Fruit fly (Drosophila melanogaster) whole organism, embryonic: ENCODE results near the gene Rab3-GEF.
A peak's percentile ranks its signal among the peaks of the same experiment; 100 is the strongest.

Source experiments
- Atf-2 ChIP-seq: fragments of 200-800 bp; sonication (Bioruptor generic); optimal IDR thresholded peaks from 2 replicates; lab custom pipeline; 2016; ENCODE audit warnings: missing biosample characterization, missing genetic modification characterization
- CG10321 ChIP-seq: fragments of 200-800 bp; sonication (Bioruptor generic); IDR thresholded peaks from 2 replicates; pipeline ENCODE4 v1.3.6; 2022; ENCODE audit warnings: missing biosample characterization, missing genetic modification characterization
- CG13624 ChIP-seq: fragments of 200-800 bp; sonication (Bioruptor generic); optimal IDR thresholded peaks from 2 replicates; lab custom pipeline; 2016; ENCODE audit warnings: missing biosample characterization, missing genetic modification characterization
- CG14441 ChIP-seq: fragments of 200-800 bp; sonication (Bioruptor generic); IDR thresholded peaks from 2 replicates; pipeline ENCODE4 v1.3.6; 2022; ENCODE audit warnings: missing biosample characterization, missing genetic modification characterization
- CG15514 ChIP-seq: fragments of 200-800 bp; sonication (Bioruptor generic); optimal IDR thresholded peaks from 3 replicates; lab custom pipeline; 2017; ENCODE audit warnings: missing biosample characterization, missing genetic modification characterization, mild to moderate bottlenecking, moderate library complexity, missing genetic modification reagents
- CG1603 ChIP-seq: fragments of 200-800 bp; sonication (Bioruptor generic); optimal IDR thresholded peaks from 2 replicates; lab custom pipeline; 2019; ENCODE audit warnings: missing biosample characterization, mild to moderate bottlenecking, missing genetic modification characterization, moderate library complexity
- CG1792 ChIP-seq: fragments of 200-800 bp; sonication (Bioruptor generic); optimal IDR thresholded peaks from 2 replicates; lab custom pipeline; 2016; ENCODE audit warnings: missing biosample characterization, missing genetic modification characterization
- CG3407 ChIP-seq: fragments of 200-800 bp; sonication (Bioruptor generic); optimal IDR thresholded peaks from 2 replicates; lab custom pipeline; 2018; ENCODE audit warnings: missing biosample characterization, mild to moderate bottlenecking, missing genetic modification characterization
- CG34376 ChIP-seq: fragments of 200-800 bp; sonication (Bioruptor generic); optimal IDR thresholded peaks from 2 replicates; lab custom pipeline; 2018; ENCODE audit warnings: missing biosample characterization, mild to moderate bottlenecking, missing genetic modification characterization
- CG4360 ChIP-seq: fragments of 200-800 bp; sonication (Bioruptor generic); IDR thresholded peaks from 2 replicates; pipeline ENCODE4 v1.3.6; 2022; ENCODE audit warnings: missing biosample characterization, missing genetic modification characterization
- CG4820 ChIP-seq: fragments of 200-800 bp; sonication (Bioruptor generic); optimal IDR thresholded peaks from 3 replicates; lab custom pipeline; 2016; ENCODE audit warnings: missing biosample characterization, missing genetic modification characterization
- CG5953 ChIP-seq: fragments of 200-800 bp; sonication (Bioruptor generic); IDR thresholded peaks from 2 replicates; pipeline ENCODE4 v1.3.6; 2022; ENCODE audit warnings: missing biosample characterization, missing genetic modification characterization
- CG6765 ChIP-seq: fragments of 200-800 bp; sonication (Bioruptor generic); optimal IDR thresholded peaks from 3 replicates; lab custom pipeline; 2017; ENCODE audit warnings: missing biosample characterization, mild to moderate bottlenecking, missing genetic modification characterization
- CG8944 ChIP-seq: fragments of 200-800 bp; sonication (Bioruptor generic); optimal IDR thresholded peaks from 3 replicates; lab custom pipeline; 2016; ENCODE audit warnings: missing biosample characterization, missing genetic modification characterization
- CG9876 ChIP-seq: fragments of 200-800 bp; sonication (Bioruptor generic); optimal IDR thresholded peaks from 2 replicates; lab custom pipeline; 2016; ENCODE audit warnings: missing biosample characterization, missing genetic modification characterization
- D19A ChIP-seq: fragments of 200-800 bp; optimal IDR thresholded peaks from 3 replicates; lab custom pipeline; 2019; ENCODE audit warnings: missing biosample characterization, mild to moderate bottlenecking, missing genetic modification characterization, moderate library complexity
- Dp ChIP-seq: fragments of 200-800 bp; sonication (Bioruptor generic); optimal IDR thresholded peaks from 2 replicates; lab custom pipeline; 2018; ENCODE audit warnings: missing biosample characterization, mild to moderate bottlenecking, missing genetic modification characterization, moderate library complexity
- Dref ChIP-seq: fragments of 200-800 bp; sonication (Bioruptor generic); IDR thresholded peaks from 2 replicates; pipeline ENCODE4 v1.3.6; 2022; ENCODE audit warnings: missing biosample characterization, missing genetic modification characterization
- Gug ChIP-seq: fragments of 200-800 bp; sonication (Bioruptor generic); IDR thresholded peaks from 4 replicates; pipeline ENCODE4 v1.3.6; 2022; ENCODE audit warnings: missing biosample characterization, missing genetic modification characterization
- Hmx ChIP-seq: fragments of 200-800 bp; sonication (Bioruptor generic); optimal IDR thresholded peaks from 2 replicates; lab custom pipeline; 2016; ENCODE audit warnings: missing biosample characterization, missing genetic modification characterization
- Hr78 ChIP-seq, 2 experiments: fragments of 200-800 bp in 1 of 2; fragments of >200 bp in 1 of 2; sonication (Bioruptor generic) in 1 of 2; optimal IDR thresholded peaks; 2 replicates each; lab custom pipeline; 2017 to 2019; ENCODE audit warnings: missing biosample characterization in 2 of 2, missing genetic modification characterization in 2 of 2, mild to moderate bottlenecking in 1 of 2, moderate library complexity in 1 of 2
- Lhr ChIP-seq: fragments of 200-800 bp; sonication (Bioruptor generic); optimal IDR thresholded peaks from 3 replicates; lab custom pipeline; 2017; ENCODE audit warnings: mild to moderate bottlenecking, missing biosample characterization, missing genetic modification reagents, missing genetic modification characterization
- NC2β ChIP-seq: fragments of 200-800 bp; sonication (Bioruptor generic); optimal IDR thresholded peaks from 2 replicates; lab custom pipeline; 2016; ENCODE audit warnings: missing biosample characterization, missing genetic modification characterization
- Neu2 ChIP-seq: fragments of 200-800 bp; sonication (Bioruptor generic); optimal IDR thresholded peaks from 3 replicates; lab custom pipeline; 2016; ENCODE audit warnings: missing biosample characterization, missing genetic modification characterization, borderline replicate concordance
- Nf-YB ChIP-seq: fragments of 200-800 bp; sonication (Bioruptor generic); optimal IDR thresholded peaks from 3 replicates; lab custom pipeline; 2019; ENCODE audit warnings: missing biosample characterization, mild to moderate bottlenecking, missing genetic modification characterization, moderate library complexity
- Ravus ChIP-seq: fragments of 200-800 bp; sonication (Bioruptor generic); IDR thresholded peaks from 2 replicates; pipeline ENCODE4 v1.3.6; 2022; ENCODE audit warnings: missing biosample characterization, missing genetic modification characterization
- Side ChIP-seq: fragments of 200-800 bp; sonication (Bioruptor generic); optimal IDR thresholded peaks from 2 replicates; lab custom pipeline; 2016; ENCODE audit warnings: missing biosample characterization, missing genetic modification characterization
- Sox100B ChIP-seq: fragments of 200-800 bp; sonication (Bioruptor generic); optimal IDR thresholded peaks from 3 replicates; lab custom pipeline; 2018; ENCODE audit warnings: missing biosample characterization, mild to moderate bottlenecking, missing genetic modification characterization
- Sry-β ChIP-seq: fragments of 200-800 bp; sonication (Bioruptor generic); optimal IDR thresholded peaks from 2 replicates; lab custom pipeline; 2018; ENCODE audit warnings: missing biosample characterization, mild to moderate bottlenecking, missing genetic modification characterization, moderate library complexity
- Taf1 ChIP-seq: fragments of 200-800 bp; sonication (Bioruptor generic); IDR thresholded peaks from 2 replicates; pipeline ENCODE4 v1.3.6; 2022; ENCODE audit warnings: missing biosample characterization, missing genetic modification characterization
- Usf ChIP-seq: fragments of 200-800 bp; sonication (Bioruptor generic); optimal IDR thresholded peaks from 2 replicates; lab custom pipeline; 2017; ENCODE audit warnings: missing genotype, missing biosample characterization, missing genetic modification characterization
- chm ChIP-seq: fragments of 200-800 bp; sonication (Bioruptor generic); IDR thresholded peaks from 2 replicates; pipeline ENCODE4 v1.3.6; 2022; ENCODE audit warnings: missing biosample characterization, missing genetic modification characterization
- chn ChIP-seq: fragments of 200-800 bp; sonication (Bioruptor generic); optimal IDR thresholded peaks from 2 replicates; lab custom pipeline; 2016; ENCODE audit warnings: missing biosample characterization, missing genetic modification characterization
- dati ChIP-seq: fragments of 200-800 bp; sonication (Bioruptor generic); IDR thresholded peaks from 2 replicates; pipeline ENCODE4 v1.3.6; 2022; ENCODE audit warnings: missing biosample characterization, missing genetic modification characterization
- dm ChIP-seq: fragments of 200-800 bp; sonication (Bioruptor generic); optimal IDR thresholded peaks from 3 replicates; lab custom pipeline; 2016; ENCODE audit warnings: missing biosample characterization, missing genetic modification characterization
- ems ChIP-seq: fragments of 200-800 bp; sonication (Bioruptor generic); optimal IDR thresholded peaks from 3 replicates; lab custom pipeline; 2016; ENCODE audit warnings: missing biosample characterization, missing genetic modification characterization
- gcm ChIP-seq: fragments of 200-800 bp; sonication (Bioruptor generic); optimal IDR thresholded peaks from 2 replicates; lab custom pipeline; 2019; ENCODE audit warnings: missing biosample characterization, mild to moderate bottlenecking, missing genetic modification characterization, moderate library complexity
- gem ChIP-seq: fragments of 200-800 bp; sonication (Bioruptor generic); optimal IDR thresholded peaks from 2 replicates; lab custom pipeline; 2019; ENCODE audit warnings: missing biosample characterization, mild to moderate bottlenecking, missing genetic modification characterization, moderate library complexity
- gsb-n ChIP-seq: fragments of 200-800 bp; sonication (Bioruptor generic); optimal IDR thresholded peaks from 3 replicates; lab custom pipeline; 2018; ENCODE audit warnings: missing biosample characterization, mild to moderate bottlenecking, missing genetic modification characterization
- inv ChIP-seq: fragments of 200-800 bp; sonication (Bioruptor generic); IDR thresholded peaks from 2 replicates; pipeline ENCODE4 v1.3.6; 2022; ENCODE audit warnings: missing biosample characterization, missing genetic modification characterization; ENCODE audit not compliant: partially characterized antibody
- kay ChIP-seq: fragments of 200-800 bp; sonication (Bioruptor generic); optimal IDR thresholded peaks from 2 replicates; lab custom pipeline; 2016; ENCODE audit warnings: missing biosample characterization, missing genetic modification characterization
- lilli ChIP-seq: fragments of 200-800 bp; sonication (Bioruptor generic); optimal IDR thresholded peaks from 3 replicates; lab custom pipeline; 2016; ENCODE audit warnings: missing biosample characterization, missing genetic modification characterization
- luna ChIP-seq: fragments of 200-800 bp; sonication (Bioruptor generic); optimal IDR thresholded peaks from 2 replicates; lab custom pipeline; 2016; ENCODE audit warnings: missing biosample characterization, missing genetic modification characterization
- oc ChIP-seq: fragments of 200-800 bp; sonication (Bioruptor generic); optimal IDR thresholded peaks from 2 replicates; lab custom pipeline; 2018; ENCODE audit warnings: missing biosample characterization, mild to moderate bottlenecking, missing genetic modification characterization, moderate library complexity
- pita ChIP-seq: fragments of 200-800 bp; sonication (Bioruptor generic); optimal IDR thresholded peaks from 2 replicates; lab custom pipeline; 2017; ENCODE audit warnings: missing biosample characterization, mild to moderate bottlenecking, missing genetic modification characterization
- row ChIP-seq: fragments of 200-800 bp; sonication (Bioruptor generic); IDR thresholded peaks from 3 replicates; pipeline ENCODE4 v1.3.6; 2022; ENCODE audit warnings: missing biosample characterization, missing genetic modification characterization
- seq ChIP-seq: fragments of 200-800 bp; sonication (Bioruptor generic); IDR thresholded peaks from 2 replicates; pipeline ENCODE4 v1.3.6; 2022; ENCODE audit warnings: missing biosample characterization, missing genetic modification characterization
- ssp ChIP-seq: fragments of 200-800 bp; sonication (Bioruptor generic); IDR thresholded peaks from 2 replicates; pipeline ENCODE4 v1.3.6; 2022; ENCODE audit warnings: missing biosample characterization, missing genetic modification characterization
- unc-4 ChIP-seq: fragments of 200-800 bp; sonication (Bioruptor generic); IDR thresholded peaks from 2 replicates; pipeline ENCODE4 v1.3.6; 2022; ENCODE audit warnings: missing biosample characterization, missing genetic modification characterization; ENCODE audit not compliant: partially characterized antibody
- vnd ChIP-seq: fragments of 200-800 bp; sonication (Bioruptor generic); IDR thresholded peaks from 3 replicates; pipeline ENCODE4 v1.3.6; 2022; ENCODE audit warnings: missing biosample characterization, missing genetic modification characterization; ENCODE audit not compliant: partially characterized antibody
- wek ChIP-seq: fragments of 200-800 bp; sonication (Bioruptor generic); optimal IDR thresholded peaks from 3 replicates; lab custom pipeline; 2018; ENCODE audit warnings: missing biosample characterization, mild to moderate bottlenecking, missing genetic modification characterization, moderate library complexity

Gene Rab3-GEF

DNA sequence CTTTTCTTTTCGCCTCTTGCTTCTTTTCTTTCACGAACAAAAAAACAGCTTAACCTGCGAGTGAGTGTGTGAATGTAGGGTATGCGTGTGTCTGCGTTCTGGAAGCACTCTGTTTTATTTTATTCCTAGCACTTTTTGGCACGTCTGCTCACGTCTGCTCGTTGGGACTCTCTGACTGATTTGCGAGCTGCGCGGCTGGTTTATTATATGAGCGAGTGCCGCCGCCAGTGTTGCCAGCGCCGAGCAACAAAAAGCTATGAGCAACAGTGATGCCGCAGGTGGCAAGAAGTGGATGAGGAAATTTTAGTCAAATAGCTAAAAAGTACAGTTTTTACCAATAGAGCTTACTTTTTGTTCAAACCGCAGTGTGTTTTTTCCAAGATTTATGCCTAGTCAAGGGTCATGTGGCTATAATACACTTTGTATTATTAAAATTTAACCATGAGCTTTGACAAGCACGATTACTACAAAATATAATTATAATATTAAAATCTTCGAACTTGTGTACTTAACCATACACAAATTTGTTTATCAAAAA is 13.4 kb upstream of the Rab3-GEF start, which contains the start of gene Lsd-2 (continued):
- TF ChIP-seq CG13624 (GFP tag; lab: Kevin White, UChicago) (peak; percentile 55), CG10321 (GFP tag; lab: Robert Waterston, UW) (no peak), Neu2 (GFP tag; lab: Kevin White, UChicago) (no peak), wek (GFP tag; lab: Kevin White, UChicago) (no peak), ems (GFP tag; lab: Kevin White, UChicago) (peak; percentile 37), dati (GFP tag; lab: Robert Waterston, UW) (no peak), CG8944 (no peak), CG34376 (GFP tag; lab: Kevin White, UChicago) (peak; percentile 16), Ravus (no peak), dm (GFP tag; lab: Kevin White, UChicago) (no peak), row (peak; percentile 88), gsb-n (no peak), luna (no peak), Dref (no peak), lilli (peak; percentile 42), CG3407 (no peak), Hmx (GFP tag; lab: Kevin White, UChicago) (no peak), CG14441 (GFP tag; lab: Robert Waterston, UW) (no peak), Lhr (GFP tag; lab: Kevin White, UChicago) (no peak), oc (tag; lab: Kevin White, UChicago) (peak; percentile 38), CG5953 (no peak), chm (GFP tag; lab: Robert Waterston, UW) (0 out of 2 replicates have a peak, but pooled peaks have one; percentile 43), vnd (GFP tag; lab: Robert Waterston, UW) (no peak), unc-4 (GFP tag; lab: Robert Waterston, UW) (no peak), D19A (tag; lab: Kevin White, UChicago) (peak; percentile 97), gem (tag; lab: Kevin White, UChicago) (peak; percentile 38), CG15514 (GFP tag; lab: Kevin White, UChicago) (peak; percentile 47), Sox100B (peak; percentile 63), Gug (GFP tag; lab: Robert Waterston, UW) (peak; percentile 17; the same call in 1 of the 4 replicates), Side (GFP tag; lab: Kevin White, UChicago) (no peak), Nf-YB (GFP tag; lab: Kevin White, UChicago) (no peak), chn (GFP tag; lab: Kevin White, UChicago) (no peak), CG1603 (tag; lab: Kevin White, UChicago) (peak; percentile 20), CG4360 (GFP tag; lab: Robert Waterston, UW) (no peak), CG6765 (GFP tag; lab: Kevin White, UChicago) (no peak), CG4820 (no peak), CG1792 (peak; percentile 22), inv (no peak), pita (GFP tag; lab: Kevin White, UChicago) (no peak), ssp (GFP tag; lab: Robert Waterston, UW) (no peak), NC2β (GFP tag; lab: Kevin White, UChicago) (peak; percentile 26), kay (GFP tag; lab: Kevin White, UChicago) (no peak), Taf1 (no peak), Hr78 (GFP tag; optimal IDR thresholded peaks at IDR 0.05; lab: Kevin White, UChicago) (no peak), Usf (no peak), Dp (no peak), CG9876 (no peak), Sry-β (GFP tag; lab: Kevin White, UChicago) (peak; percentile 96), Atf-2 (no peak), gcm (GFP tag; lab: Kevin White, UChicago) (no peak), seq (GFP tag; lab: Robert Waterston, UW) (no peak)
